Worm (Caenorhabditis elegans): ENCODE measurements around the gene xbp-1.

DNA sequence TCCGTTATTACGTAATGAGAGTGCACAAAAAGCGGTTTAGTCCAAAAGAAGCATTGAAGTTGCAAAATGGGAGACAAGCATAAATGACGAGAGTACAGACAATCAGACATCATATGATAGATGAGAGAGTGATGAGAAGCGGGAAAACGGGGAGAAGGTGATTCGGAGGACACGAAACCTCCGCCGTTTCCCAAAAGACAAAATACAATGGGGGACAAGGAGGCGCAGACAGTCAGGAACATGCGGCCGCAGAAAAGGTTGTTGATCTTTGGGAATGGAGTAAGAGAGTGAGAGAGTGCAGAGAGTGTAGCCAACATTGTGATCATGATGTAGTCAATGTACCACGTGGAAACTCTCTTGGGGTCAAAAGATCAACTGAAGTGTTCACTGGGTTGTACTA is 44.1 kb downstream of the xbp-1 start:
- TF ChIP-seq snpc-4 (tag; optimal IDR thresholded peaks at IDR 0.05) (no peak), ces-1 (GFP tag; optimal IDR thresholded peaks at IDR 0.05) (peak; percentile 59), unc-62 (GFP tag; optimal IDR thresholded peaks at IDR 0.05) (peak; percentile 84), elt-3 (tag; optimal IDR thresholded peaks at IDR 0.05) (no peak), blmp-1 (tag; optimal IDR thresholded peaks at IDR 0.05) (no peak), elt-1 (tag; optimal IDR thresholded peaks at IDR 0.05; ENCODE audit: borderline replicate concordance, insufficient read depth) (peak; percentile 57)

All from whole organism, mixed stage, embryonic.